2 fruit fly cellular contexts compared by ENCODE assay signal in genomic region chr3R:28950859-28951351, dm6.
TF ChIP-seq lines count a peak whose summit lies in the region.

No protein-coding gene starts in this region.

- no peak for TF ChIP-seq CTCF in whole organism, embryonic (GFP tag; optimal IDR thresholded peaks at IDR 0.05; lab: Kevin White, UChicago)

TF ChIP-seq in whole organism, embryonic, 481 proteins besides CTCF, POLR2A, EP300 and RAD21:
- no peak for TF ChIP-seq twi (tag; optimal IDR thresholded peaks at IDR 0.05; lab: Kevin White, UChicago)
- TF ChIP-seq CG10267 (tag; optimal IDR thresholded peaks at IDR 0.05; lab: Kevin White, UChicago): no peak
- no peak for TF ChIP-seq CG18599 (GFP tag; optimal IDR thresholded peaks at IDR 0.05; lab: Kevin White, UChicago)
- TF ChIP-seq CG10543 (GFP tag; optimal IDR thresholded peaks at IDR 0.05; lab: Kevin White, UChicago): no peak
- TF ChIP-seq Dbx (GFP tag; IDR thresholded peaks at IDR 0.05; lab: Robert Waterston, UW): 0 out of 3 replicates have a peak, but pooled peaks have one; percentile 19
- TF ChIP-seq Fer3 (tag; optimal IDR thresholded peaks at IDR 0.05; lab: Kevin White, UChicago): no peak
- peak in 1 of 2 experiments; percentile 11 for TF ChIP-seq Hr51 (GFP tag; optimal IDR thresholded peaks at IDR 0.05; lab: Kevin White, UChicago)
- no peak for TF ChIP-seq CG30020 (tag; optimal IDR thresholded peaks at IDR 0.05; lab: Kevin White, UChicago)
- peak; percentile 63 for TF ChIP-seq crol (GFP tag; IDR thresholded peaks at IDR 0.05; lab: Robert Waterston, UW)
- TF ChIP-seq Hand (GFP tag; optimal IDR thresholded peaks at IDR 0.05; lab: Kevin White, UChicago): no peak
- no peak for TF ChIP-seq unpg (GFP tag; optimal IDR thresholded peaks at IDR 0.05; lab: Kevin White, UChicago)
- peak; percentile 58 for TF ChIP-seq Hr39 (optimal IDR thresholded peaks at IDR 0.05; lab: Kevin White, UChicago)
- TF ChIP-seq CG13775 (GFP tag; optimal IDR thresholded peaks at IDR 0.05; lab: Kevin White, UChicago): no peak
- TF ChIP-seq abd-A (tag; optimal IDR thresholded peaks at IDR 0.05; lab: Kevin White, UChicago): peak; percentile 84
- TF ChIP-seq CG17802 (tag; optimal IDR thresholded peaks at IDR 0.05; lab: Kevin White, UChicago): no peak
- TF ChIP-seq sqz (GFP tag; optimal IDR thresholded peaks at IDR 0.05; lab: Kevin White, UChicago): peak; percentile 1
- no peak for TF ChIP-seq sd (tag; optimal IDR thresholded peaks at IDR 0.05; lab: Kevin White, UChicago)
- TF ChIP-seq wdn (GFP tag; IDR thresholded peaks at IDR 0.05; lab: Robert Waterston, UW): no peak
- TF ChIP-seq Doc3 (GFP tag; IDR thresholded peaks at IDR 0.05; lab: Robert Waterston, UW; ENCODE audit: partially characterized antibody): no peak
- TF ChIP-seq chinmo (GFP tag; IDR thresholded peaks at IDR 0.05; lab: Robert Waterston, UW; ENCODE audit: partially characterized antibody): 0 out of 4 replicates have a peak, but pooled peaks have one; percentile 12
- TF ChIP-seq bowl (GFP tag; IDR thresholded peaks at IDR 0.05; lab: Robert Waterston, UW): no peak
- TF ChIP-seq CG17612 (GFP tag; IDR thresholded peaks at IDR 0.05; lab: Robert Waterston, UW): no peak
- TF ChIP-seq peb (GFP tag; IDR thresholded peaks at IDR 0.05; lab: Robert Waterston, UW): no peak
- TF ChIP-seq CG17328 (GFP tag; IDR thresholded peaks at IDR 0.05; lab: Robert Waterston, UW): no peak

TF ChIP-seq in whole organism, wandering third instar larva, 38 proteins besides CTCF, POLR2A, EP300 and RAD21:
- TF ChIP-seq dl (GFP tag; optimal IDR thresholded peaks at IDR 0.05; lab: Kevin White, UChicago; ENCODE audit: insufficient read depth in 1 of 2, partially characterized antibody in 2 of 2) (no peak), CG32264 (GFP tag; optimal IDR thresholded peaks at IDR 0.05; lab: Kevin White, UChicago) (no peak), sv (GFP tag; optimal IDR thresholded peaks at IDR 0.05; lab: Kevin White, UChicago) (no peak), Jra (GFP tag; optimal IDR thresholded peaks at IDR 0.05; lab: Kevin White, UChicago) (no peak), Dfd (GFP tag; optimal IDR thresholded peaks at IDR 0.05; lab: Kevin White, UChicago) (peak; percentile 89)
TF ChIP-seq in whole organism, wandering third instar larva: peak in this region for 1.

Comparison
In these comparisons a context has a peak if more than half of its experiments do, and no peak if none do; other contexts are left out.
1. Of the 10 proteins assayed by ChIP-seq in both whole organism, embryonic and whole organism, wandering third instar larva: peak only in whole organism, embryonic: none; only in whole organism, wandering third instar larva: Dfd; in both: none; in neither: 9.